Fruit fly (Drosophila melanogaster) whole organism, embryonic: ENCODE measurements around the gene CG3008.

Experiments
- Ada2b ChIP-seq: fragments of 200-800 bp; sonication (Bioruptor generic); IDR thresholded peaks from 2 replicates; pipeline ENCODE4 v1.3.6; 2022; ENCODE audit warnings: missing biosample characterization, missing genetic modification characterization
- ttk ChIP-seq: fragments of 200-800 bp; sonication (Bioruptor generic); IDR thresholded peaks from 2 replicates; pipeline ENCODE4 v2.1.2; 2022; ENCODE audit warnings: missing biosample characterization, missing genetic modification characterization

DNA sequence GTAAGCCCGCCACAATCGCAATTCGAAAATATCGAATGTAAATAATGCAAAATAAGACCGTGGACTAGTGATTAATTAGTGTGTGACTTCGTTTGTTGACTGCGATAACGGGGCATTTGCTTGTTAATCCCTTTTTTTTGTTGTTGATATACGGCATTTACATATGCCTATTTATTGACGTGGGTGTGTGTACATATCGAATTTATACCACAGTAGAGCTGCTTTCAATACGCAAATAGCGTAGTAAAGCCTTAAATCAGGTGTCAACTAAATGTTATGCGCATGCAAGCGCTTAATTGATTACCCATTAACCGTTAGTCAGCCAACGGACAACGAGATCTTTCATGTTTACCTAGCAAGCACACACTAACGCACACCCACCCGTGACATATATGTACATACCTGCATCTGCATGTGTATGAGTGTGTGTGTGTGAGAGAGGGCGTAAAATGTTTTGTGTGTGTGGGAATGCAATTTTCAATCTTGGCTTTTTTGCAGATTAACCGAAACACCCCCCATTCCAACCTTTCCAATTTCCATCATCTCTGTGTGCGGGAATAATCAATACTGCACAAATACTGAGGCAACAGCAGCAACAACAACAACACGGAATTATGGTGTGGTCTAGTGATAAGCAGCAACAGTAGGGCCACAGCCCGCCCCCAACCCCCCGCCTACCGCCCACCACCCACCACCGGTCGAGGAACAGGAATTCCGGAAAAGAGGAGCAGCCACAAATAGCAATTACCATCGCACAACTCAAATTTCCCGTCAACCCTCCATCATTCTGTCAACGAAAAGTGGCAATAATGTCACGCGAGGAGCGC, 44.4 kb upstream of the CG3008 start:
- TF ChIP-seq ttk, result no peak
- no peak for TF ChIP-seq Ada2b (GFP tag; lab: Robert Waterston, UW)
